Worm (Caenorhabditis elegans) whole organism, L2 larva: ENCODE measurements around the gene nep-11.
"Not testable (repeated sequence)": the region's sequence is repeated elsewhere in the genome, so short reads cannot be mapped to it uniquely, and the experiment has no call there.

ENCODE experiments used
- Y55F3AM.14 ChIP-seq: fragments of 200-800 bp; sonication (Bioruptor generic); optimal IDR thresholded peaks from 2 replicates; lab custom pipeline; 2018; ENCODE audit warnings: mild to moderate bottlenecking, missing genetic modification characterization, missing compliant biosample characterization
- ZK546.5 ChIP-seq: sonication (generic microtip); optimal IDR thresholded peaks from 2 replicates; lab custom pipeline; 2017; ENCODE audit warnings: missing biosample characterization, missing genetic modification characterization
- alr-1 ChIP-seq: fragments of 150-350 bp; optimal IDR thresholded peaks from 2 replicates; lab custom pipeline; 2014; ENCODE audit warnings: missing biosample characterization, missing genetic modification characterization
- ama-1 ChIP-seq: fragments of 150-350 bp; optimal IDR thresholded peaks from 2 replicates; lab custom pipeline; 2018; ENCODE audit warnings: inconsistent platforms
- blmp-1 ChIP-seq: sonication (generic microtip); optimal IDR thresholded peaks from 2 replicates; lab custom pipeline; 2017; ENCODE audit warnings: missing genetic modification characterization, mild to moderate bottlenecking, missing compliant biosample characterization, antibody characterized with exemption, moderate library complexity; ENCODE audit not compliant: insufficient read depth
- ceh-16 ChIP-seq: fragments of 150-350 bp; optimal IDR thresholded peaks from 2 replicates; lab custom pipeline; 2014; ENCODE audit warnings: missing biosample characterization, missing genetic modification characterization
- ceh-82 ChIP-seq: fragments of 150-350 bp; optimal IDR thresholded peaks from 2 replicates; lab custom pipeline; 2014; ENCODE audit warnings: missing biosample characterization, missing genetic modification characterization
- crh-2 ChIP-seq: sonication (generic microtip); optimal IDR thresholded peaks from 2 replicates; lab custom pipeline; 2017; ENCODE audit warnings: missing biosample characterization, missing genetic modification characterization
- dmd-4 ChIP-seq: sonication (generic microtip); optimal IDR thresholded peaks from 2 replicates; lab custom pipeline; 2017; ENCODE audit warnings: missing biosample characterization, missing genetic modification characterization
- fos-1 ChIP-seq: fragments of 150-350 bp; optimal IDR thresholded peaks from 2 replicates; lab custom pipeline; 2014; ENCODE audit warnings: missing biosample characterization, missing genetic modification characterization
- gmeb-1 ChIP-seq: fragments of 150-350 bp; optimal IDR thresholded peaks from 2 replicates; lab custom pipeline; 2014; ENCODE audit warnings: missing biosample characterization, missing genetic modification characterization
- lin-11 ChIP-seq: fragments of 150-350 bp; sonication (generic microtip); optimal IDR thresholded peaks from 2 replicates; lab custom pipeline; 2014; ENCODE audit warnings: missing biosample characterization, missing genetic modification characterization, inconsistent platforms, mixed read lengths
- lin-39 ChIP-seq: fragments of 150-350 bp; optimal IDR thresholded peaks from 2 replicates; lab custom pipeline; 2014; ENCODE audit warnings: missing biosample characterization, missing genetic modification reagents, missing genetic modification characterization
- lsy-2 ChIP-seq, 2 experiments: fragments of 150-350 bp in 1 of 2; sonication (generic microtip) in 1 of 2; optimal IDR thresholded peaks; 2 replicates each; lab custom pipeline; 2014 to 2017; ENCODE audit warnings: missing biosample characterization in 2 of 2, missing genetic modification characterization in 2 of 2
- mab-5 ChIP-seq: fragments of 150-350 bp; optimal IDR thresholded peaks from 2 replicates; lab custom pipeline; 2014; ENCODE audit warnings: missing biosample characterization, missing genetic modification characterization
- mdl-1 ChIP-seq, 2 experiments: fragments of 150-350 bp in 1 of 2; sonication (generic microtip) in 1 of 2; optimal IDR thresholded peaks; 2 replicates each; lab custom pipeline; 2017; ENCODE audit warnings: missing biosample characterization in 2 of 2, missing genetic modification characterization in 2 of 2
- nhr-10 ChIP-seq: sonication (generic microtip); optimal IDR thresholded peaks from 2 replicates; lab custom pipeline; 2017; ENCODE audit warnings: missing biosample characterization, missing genetic modification characterization
- nhr-11 ChIP-seq: fragments of 150-350 bp; optimal IDR thresholded peaks from 2 replicates; lab custom pipeline; 2014; ENCODE audit warnings: missing biosample characterization, missing genetic modification characterization
- nhr-129 ChIP-seq: fragments of 150-350 bp; optimal IDR thresholded peaks from 2 replicates; lab custom pipeline; 2014; ENCODE audit warnings: missing biosample characterization, missing genetic modification characterization
- nhr-21 ChIP-seq: fragments of 150-350 bp; optimal IDR thresholded peaks from 2 replicates; lab custom pipeline; 2014; ENCODE audit warnings: missing biosample characterization, missing genetic modification characterization
- nhr-237 ChIP-seq: fragments of 150-350 bp; optimal IDR thresholded peaks from 2 replicates; lab custom pipeline; 2014; ENCODE audit warnings: missing biosample characterization, missing genetic modification characterization
- sem-4 ChIP-seq: fragments of 150-350 bp; optimal IDR thresholded peaks from 2 replicates; lab custom pipeline; 2014; ENCODE audit warnings: missing biosample characterization, missing genetic modification reagents, missing genetic modification characterization
- skn-1 ChIP-seq: sonication (generic microtip); optimal IDR thresholded peaks from 2 replicates; lab custom pipeline; 2017; ENCODE audit warnings: missing biosample characterization, missing genetic modification characterization
- sma-3 ChIP-seq: sonication (generic microtip); optimal IDR thresholded peaks from 2 replicates; lab custom pipeline; 2016; ENCODE audit warnings: missing genetic modification reagents, missing genetic modification characterization, missing compliant biosample characterization
- sma-9 ChIP-seq, 2 experiments: fragments of 150-350 bp in 1 of 2; sonication (generic microtip) in 1 of 2; optimal IDR thresholded peaks; 2 replicates each; lab custom pipeline; 2014 to 2016; ENCODE audit warnings: missing genetic modification characterization in 2 of 2, mild to moderate bottlenecking in 1 of 2, missing biosample characterization in 1 of 2, missing compliant biosample characterization in 1 of 2, missing genetic modification reagents in 1 of 2, moderate library complexity in 1 of 2
- snpc-4 ChIP-seq: fragments of 150-350 bp; optimal IDR thresholded peaks from 2 replicates; lab custom pipeline; 2014; ENCODE audit warnings: missing biosample characterization, missing genetic modification characterization
- unc-39 ChIP-seq: fragments of 150-350 bp; optimal IDR thresholded peaks from 2 replicates; lab custom pipeline; 2014; ENCODE audit warnings: missing biosample characterization, missing genetic modification characterization
- unc-62 ChIP-seq: fragments of 150-350 bp; optimal IDR thresholded peaks from 2 replicates; lab custom pipeline; 2014; ENCODE audit warnings: missing biosample characterization, missing genetic modification reagents, missing genetic modification characterization
- zag-1 ChIP-seq: fragments of 150-350 bp; optimal IDR thresholded peaks from 2 replicates; lab custom pipeline; 2014; ENCODE audit warnings: missing biosample characterization, missing genetic modification characterization
- ztf-1 ChIP-seq: fragments of 200-800 bp; sonication (Bioruptor generic); conservative IDR thresholded peaks from 2 replicates; pipeline ENCODE4 v1.3.6; 2022; ENCODE audit warnings: missing genetic modification characterization, missing compliant biosample characterization
- ztf-11 ChIP-seq: sonication (generic microtip); optimal IDR thresholded peaks from 2 replicates; lab custom pipeline; 2017; ENCODE audit warnings: missing biosample characterization, missing genetic modification characterization
- ztf-4 ChIP-seq: fragments of 150-350 bp; optimal IDR thresholded peaks from 2 replicates; lab custom pipeline; 2014; ENCODE audit warnings: missing biosample characterization, missing genetic modification characterization

Gene nep-11

DNA sequence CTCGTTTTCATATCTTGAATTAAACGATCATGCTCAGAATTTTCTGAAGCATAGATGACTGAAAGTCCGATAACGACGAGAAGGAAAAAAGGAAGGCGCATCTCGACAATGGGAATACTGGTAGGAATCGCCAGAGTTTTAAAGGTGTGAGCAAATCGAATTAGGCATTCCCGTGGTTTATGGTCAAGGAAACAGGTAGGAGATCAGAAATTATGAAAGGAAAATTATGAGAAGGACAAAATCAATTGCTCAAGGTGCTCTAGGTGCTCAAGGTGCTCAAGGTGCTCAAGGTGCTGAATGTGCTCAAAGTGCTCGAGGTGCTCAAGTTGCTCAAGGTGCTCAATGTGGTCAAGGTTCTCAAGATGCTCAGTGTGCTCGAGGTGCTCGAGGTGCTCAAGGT lies 39.2 kb upstream of the nep-11 start, which contains the start of gene C16C8.10:
Gene C16C8.10 (minus strand): TSS at position 101 of the 400 bp plus-strand sequence.
- TF ChIP-seq crh-2, nhr-237, nhr-129 (tag; lab: Kevin White, UChicago): not testable (repeated sequence)

DNA sequence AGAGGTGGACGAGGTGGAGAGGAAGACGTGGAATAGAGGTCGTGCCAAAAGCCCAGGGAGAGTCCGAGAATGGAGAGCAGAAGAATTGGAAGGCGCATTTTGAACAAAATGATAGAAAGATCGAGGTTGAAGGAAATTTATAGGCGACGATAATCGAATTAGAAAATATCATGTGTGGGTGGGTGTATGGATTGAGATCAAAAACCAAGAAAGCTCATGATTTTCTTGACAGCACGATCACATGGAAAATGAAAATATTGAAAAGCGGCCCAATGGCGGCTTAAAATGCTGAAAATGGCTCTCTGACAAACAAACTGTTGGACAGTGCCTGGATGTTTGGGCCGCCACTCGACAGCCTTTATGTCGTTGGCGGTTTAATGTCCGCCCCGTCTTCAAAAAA lies 37.8 kb upstream of the nep-11 start, which contains the start of gene C16C8.9:
Gene C16C8.9 (minus strand): TSS at position 101 of the 400 bp plus-strand sequence.
- TF ChIP-seq nhr-129 (tag; lab: Kevin White, UChicago) = no peak
- TF ChIP-seq ceh-82 (tag; lab: Kevin White, UChicago) = no peak
- no peak for TF ChIP-seq blmp-1 (tag; lab: Kevin White, UChicago)
- no peak for TF ChIP-seq unc-39
- no peak for TF ChIP-seq ama-1 (lab: Kevin White, UChicago)
- TF ChIP-seq sma-9 (GFP tag; optimal IDR thresholded peaks at IDR 0.05; lab: Kevin White, UChicago) = no peak
- TF ChIP-seq sma-9 (tag; optimal IDR thresholded peaks at IDR 0.05; lab: Kevin White, UChicago) = no peak
- TF ChIP-seq ZK546.5 (tag; lab: Kevin White, UChicago) = no peak
- no peak for TF ChIP-seq unc-62 (GFP tag; lab: Kevin White, UChicago)
- no peak for TF ChIP-seq alr-1 (tag; lab: Kevin White, UChicago)
- no peak for TF ChIP-seq mdl-1 (tag; optimal IDR thresholded peaks at IDR 0.05; lab: Kevin White, UChicago)
- TF ChIP-seq ztf-4 (tag; lab: Kevin White, UChicago) = no peak
- TF ChIP-seq dmd-4 (tag; lab: Kevin White, UChicago) = no peak
- TF ChIP-seq ceh-16 (tag; lab: Kevin White, UChicago) = no peak
- TF ChIP-seq mab-5 (tag; lab: Kevin White, UChicago) = no peak
- no peak for TF ChIP-seq Y55F3AM.14 (GFP tag; lab: Kevin White, UChicago)
- no peak for TF ChIP-seq sma-3 (GFP tag; lab: Kevin White, UChicago)
- TF ChIP-seq gmeb-1 = no peak
- TF ChIP-seq nhr-11 (tag; lab: Kevin White, UChicago) = no peak

DNA sequence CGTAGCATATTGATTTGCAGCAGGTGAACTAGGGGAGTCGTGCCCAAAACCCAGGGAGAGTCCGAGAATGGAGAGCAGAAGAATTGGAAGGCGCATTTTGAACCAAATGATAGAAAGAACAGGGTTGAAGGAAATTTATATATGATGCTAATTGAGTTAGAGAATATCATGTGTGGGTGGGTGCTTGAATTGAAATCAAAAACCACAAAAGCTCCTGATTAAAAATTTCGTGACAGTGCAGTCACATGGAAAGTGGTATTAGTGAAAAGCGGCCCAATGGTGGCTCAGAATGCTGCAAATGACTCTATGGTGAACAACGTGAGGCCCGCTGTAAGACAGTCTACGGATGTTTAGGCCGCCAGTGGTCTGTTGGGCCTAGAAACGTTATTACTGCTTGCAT lies 36.3 kb upstream of the nep-11 start, which contains the start of gene C16C8.8:
Gene C16C8.8 (minus strand): TSS at position 101 of the 400 bp plus-strand sequence.
- TF ChIP-seq nhr-21 (tag; lab: Kevin White, UChicago) = no peak
- no peak for TF ChIP-seq gmeb-1
- no peak for TF ChIP-seq fos-1 (tag; lab: Kevin White, UChicago)

DNA sequence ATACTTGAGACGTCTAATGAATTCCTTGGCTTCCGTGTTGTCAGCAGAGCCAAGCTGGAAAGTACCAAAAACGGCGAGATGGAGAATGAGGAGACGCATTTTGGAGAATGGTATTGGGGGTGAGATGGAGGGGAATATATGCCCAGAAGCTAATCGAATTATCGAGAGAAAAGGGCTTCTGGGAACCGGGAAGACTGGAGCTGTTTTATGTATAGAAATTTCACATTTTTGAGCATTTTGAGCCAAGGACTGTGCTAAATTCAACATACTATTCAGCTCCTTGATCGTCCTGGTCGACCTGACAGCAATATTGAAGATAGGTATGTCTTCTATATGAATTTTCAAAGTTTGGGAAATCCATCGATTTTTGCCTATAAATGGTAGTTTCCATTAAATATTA lies 34.7 kb upstream of the nep-11 start, which contains the start of gene C16C8.7:
Gene C16C8.7 (minus strand): TSS at position 101 of the 400 bp plus-strand sequence.
- TF ChIP-seq alr-1 (tag; lab: Kevin White, UChicago) (no peak), skn-1 (tag; lab: Kevin White, UChicago) (no peak), sem-4 (tag; lab: Kevin White, UChicago) (no peak), lin-11 (tag; lab: Kevin White, UChicago) (no peak), nhr-11 (tag; lab: Kevin White, UChicago) (no peak), mdl-1 (tag; optimal IDR thresholded peaks at IDR 0.05; lab: Kevin White, UChicago) (no peak)

DNA sequence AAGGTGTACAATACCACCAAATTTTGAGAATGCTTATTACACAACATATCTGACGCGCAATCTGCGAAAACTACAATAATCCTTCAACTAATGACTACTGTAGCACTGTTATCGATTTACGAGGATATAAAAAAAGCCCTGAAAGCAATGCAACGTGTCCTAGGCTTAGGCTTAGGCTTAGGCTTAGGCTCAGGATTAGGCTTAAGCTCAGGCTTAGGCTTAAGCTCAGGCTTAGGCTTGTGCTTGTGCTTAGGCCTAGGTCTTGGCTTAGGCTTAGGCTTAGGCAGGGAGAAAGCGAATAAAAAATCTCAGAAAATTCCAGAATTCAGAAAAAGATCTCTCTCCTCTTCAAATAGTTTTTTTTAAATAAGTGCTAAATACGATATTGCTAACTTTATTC lies 33.9 kb upstream of the nep-11 start:
- no peak for TF ChIP-seq ceh-16 (tag; lab: Kevin White, UChicago)
- TF ChIP-seq sma-3 (GFP tag; lab: Kevin White, UChicago) = no peak
- TF ChIP-seq ztf-4 (tag; lab: Kevin White, UChicago) = no peak
- TF ChIP-seq snpc-4 = no peak
- TF ChIP-seq, all 48 proteins: peak for 0

DNA sequence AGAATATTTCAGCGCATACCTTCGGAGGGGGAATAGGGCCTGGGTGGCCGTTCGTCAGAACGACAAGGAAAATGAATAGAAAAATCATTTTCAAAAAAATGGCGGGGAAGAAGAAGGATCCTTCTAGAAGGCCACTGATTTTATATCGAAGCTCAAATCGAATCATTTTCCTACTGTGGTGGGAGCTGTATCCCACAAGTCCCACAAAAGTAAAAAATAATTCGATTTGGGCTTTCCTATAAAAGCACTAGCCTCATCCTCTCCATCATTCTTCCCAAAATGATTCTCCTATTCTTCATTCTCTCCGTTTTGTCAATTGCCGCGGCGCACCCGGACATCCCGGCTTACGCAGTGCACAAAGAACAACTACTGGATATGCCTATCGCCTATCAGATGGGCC lies 32.9 kb upstream of the nep-11 start, which contains the start of the genes C16C8.26 and C16C8.19:
Gene C16C8.26 (minus strand): TSS at position 101 of the 400 bp plus-strand sequence.
Gene C16C8.19 (plus strand): TSS at position 279 of the 400 bp plus-strand sequence.
- TF ChIP-seq sem-4 (tag; lab: Kevin White, UChicago) (no peak), ztf-11 (no peak), nhr-21 (tag; lab: Kevin White, UChicago) (no peak), zag-1 (tag; lab: Kevin White, UChicago) (no peak), gmeb-1 (no peak), mab-5 (tag; lab: Kevin White, UChicago) (no peak), lsy-2 (tag; optimal IDR thresholded peaks at IDR 0.05; lab: Kevin White, UChicago) (no peak), lin-11 (tag; lab: Kevin White, UChicago) (no peak), nhr-10 (tag; lab: Kevin White, UChicago) (no peak), lin-39 (tag; lab: Kevin White, UChicago) (no peak), ztf-1 (GFP tag; lab: Robert Waterston, UW) (no peak), snpc-4 (no peak)
